Worm (Caenorhabditis elegans) whole organism, L4 larva: ENCODE results near the gene lips-1.

Source experiments
- F10B5.3 ChIP-seq: sonication (generic microtip); optimal IDR thresholded peaks from 2 replicates; lab custom pipeline; 2016; ENCODE audit warnings: mild to moderate bottlenecking, missing genetic modification characterization, missing compliant biosample characterization
- F26F4.8 ChIP-seq: fragments of 200-800 bp; sonication (Bioruptor generic); conservative IDR thresholded peaks from 2 replicates; pipeline ENCODE4 v1.3.6; 2022; ENCODE audit warnings: missing genetic modification characterization, missing compliant biosample characterization
- F37D6.2 ChIP-seq: sonication (generic microtip); optimal IDR thresholded peaks from 2 replicates; lab custom pipeline; 2016; ENCODE audit warnings: mild to moderate bottlenecking, missing genetic modification characterization, missing compliant biosample characterization
- R02D3.7 ChIP-seq: fragments of 150-350 bp; sonication (generic microtip); optimal IDR thresholded peaks from 3 replicates; lab custom pipeline; 2014; ENCODE audit warnings: missing biosample characterization, missing genetic modification characterization
- T26A8.4 ChIP-seq: fragments of 200-800 bp; sonication (Bioruptor generic); IDR thresholded peaks from 2 replicates; pipeline ENCODE4 v1.3.6; 2022; ENCODE audit warnings: missing genetic modification characterization, missing compliant biosample characterization
- Y105C5A.15 ChIP-seq: fragments of 200-800 bp; sonication (Bioruptor generic); IDR thresholded peaks from 2 replicates; pipeline ENCODE4 v1.3.6; 2022; ENCODE audit warnings: missing genetic modification characterization, missing compliant biosample characterization
- Y75B8A.6 ChIP-seq: fragments of 200-800 bp; sonication (Bioruptor generic); IDR thresholded peaks from 2 replicates; pipeline ENCODE4 v1.3.6; 2022; ENCODE audit warnings: missing genetic modification reagents, missing genetic modification characterization, missing compliant biosample characterization
- ZK337.2 ChIP-seq: fragments of 200-800 bp; sonication (Bioruptor generic); IDR thresholded peaks from 2 replicates; pipeline ENCODE4 v1.3.6; 2022; ENCODE audit warnings: missing genetic modification reagents, missing genetic modification characterization, missing compliant biosample characterization
- aha-1 ChIP-seq: fragments of 150-350 bp; peaks from one replicate; lab custom pipeline; 2014; ENCODE audit warnings: missing biosample characterization, missing genetic modification characterization
- aly-2 ChIP-seq: sonication (generic microtip); optimal IDR thresholded peaks from 2 replicates; lab custom pipeline; 2018; ENCODE audit warnings: missing biosample characterization, missing genetic modification characterization
- ceh-20 ChIP-seq: fragments of 200-800 bp; sonication (Bioruptor generic); IDR thresholded peaks from 2 replicates; pipeline ENCODE4 v1.3.6; 2022; ENCODE audit warnings: missing genetic modification reagents, missing genetic modification characterization, missing compliant biosample characterization
- ceh-62 ChIP-seq: sonication (generic microtip); optimal IDR thresholded peaks from 2 replicates; lab custom pipeline; 2017; ENCODE audit warnings: missing biosample characterization, missing genetic modification characterization
- daf-16 ChIP-seq, 3 experiments: sonication (generic microtip); optimal IDR thresholded peaks; 2 replicates each; lab custom pipeline; 2016 to 2017; ENCODE audit warnings: missing genetic modification characterization in 3 of 3, missing genetic modification reagents in 3 of 3, mild to moderate bottlenecking in 2 of 3, missing compliant biosample characterization in 2 of 3, missing biosample characterization in 1 of 3, moderate library complexity in 1 of 3
- daf-8 ChIP-seq: fragments of 200-800 bp; sonication (Bioruptor generic); IDR thresholded peaks from 2 replicates; pipeline ENCODE4 v1.3.6; 2022; ENCODE audit warnings: missing genetic modification characterization, missing compliant biosample characterization
- dmd-6 ChIP-seq: fragments of 200-800 bp; sonication (Bioruptor generic); IDR thresholded peaks from 2 replicates; pipeline ENCODE4 v1.3.6; 2022; ENCODE audit warnings: missing genetic modification reagents, missing genetic modification characterization, missing compliant biosample characterization
- dmd-8 ChIP-seq: fragments of 200-800 bp; sonication (Bioruptor generic); IDR thresholded peaks from 2 replicates; pipeline ENCODE4 v1.3.6; 2022; ENCODE audit warnings: missing genetic modification characterization, missing compliant biosample characterization
- dpl-1 ChIP-seq: fragments of 150-350 bp; optimal IDR thresholded peaks from 2 replicates; lab custom pipeline; 2014; ENCODE audit warnings: missing biosample characterization, missing genetic modification reagents, missing genetic modification characterization
- egl-43 ChIP-seq: fragments of 200-800 bp; sonication (Bioruptor generic); IDR thresholded peaks from 2 replicates; pipeline ENCODE4 v1.3.6; 2022; ENCODE audit warnings: missing genetic modification reagents, missing genetic modification characterization, missing compliant biosample characterization
- hif-1 ChIP-seq, 2 experiments: sonication (generic microtip); optimal IDR thresholded peaks; 2 replicates each; lab custom pipeline; 2016 to 2017; ENCODE audit warnings: missing compliant biosample characterization in 2 of 2, missing genetic modification characterization in 2 of 2, missing genetic modification reagents in 2 of 2, missing genotype in 2 of 2, mild to moderate bottlenecking in 1 of 2
- hlh-11 ChIP-seq: fragments of 200-800 bp; sonication (Bioruptor generic); optimal IDR thresholded peaks from 2 replicates; lab custom pipeline; 2018; ENCODE audit warnings: mild to moderate bottlenecking, missing genetic modification characterization, missing compliant biosample characterization
- jun-1 ChIP-seq: fragments of 150-350 bp; optimal IDR thresholded peaks from 2 replicates; lab custom pipeline; 2014; ENCODE audit warnings: missing biosample characterization, missing genetic modification reagents, missing genetic modification characterization
- lin-1 ChIP-seq: fragments of 200-800 bp; sonication (Bioruptor generic); IDR thresholded peaks from 2 replicates; pipeline ENCODE4 v1.3.6; 2022; ENCODE audit warnings: missing genetic modification reagents, missing genetic modification characterization, missing compliant biosample characterization
- lin-15B ChIP-seq: fragments of 150-350 bp; sonication (generic microtip); optimal IDR thresholded peaks from 3 replicates; lab custom pipeline; 2014; ENCODE audit warnings: missing biosample characterization, missing genetic modification characterization
- lin-38 ChIP-seq: fragments of 200-800 bp; sonication (Bioruptor generic); IDR thresholded peaks from 2 replicates; pipeline ENCODE4 v1.3.6; 2022; ENCODE audit warnings: missing genetic modification reagents, missing genetic modification characterization, missing compliant biosample characterization
- lsy-2 ChIP-seq, 2 experiments: fragments of 150-350 bp in 1 of 2; sonication (generic microtip) in 1 of 2; optimal IDR thresholded peaks; 2 replicates each; lab custom pipeline; 2014 to 2017; ENCODE audit warnings: missing biosample characterization in 2 of 2, missing genetic modification characterization in 2 of 2
- madf-5 ChIP-seq, 2 experiments: fragments of 200-800 bp; sonication (Bioruptor generic); IDR thresholded peaks; 2 replicates each; pipeline ENCODE4 v1.3.6; 2022; ENCODE audit warnings: missing compliant biosample characterization in 2 of 2, missing genetic modification characterization in 2 of 2
- mdl-1 ChIP-seq, 2 experiments: fragments of 150-350 bp in 1 of 2; sonication (generic microtip) in 1 of 2; optimal IDR thresholded peaks; 2 replicates each; lab custom pipeline; 2014 to 2017; ENCODE audit warnings: missing biosample characterization in 2 of 2, missing genetic modification characterization in 2 of 2
- mep-1 ChIP-seq: fragments of 150-350 bp; sonication (generic microtip); optimal IDR thresholded peaks from 3 replicates; lab custom pipeline; 2014; ENCODE audit warnings: missing biosample characterization, missing genetic modification characterization
- mes-2 ChIP-seq: sonication (generic microtip); optimal IDR thresholded peaks from 2 replicates; lab custom pipeline; 2016; ENCODE audit warnings: missing genotype, mild to moderate bottlenecking, missing genetic modification characterization, missing compliant biosample characterization; ENCODE audit not compliant: poor library complexity, severe bottlenecking
- nhr-102 ChIP-seq: sonication (generic microtip); optimal IDR thresholded peaks from 2 replicates; lab custom pipeline; 2016; ENCODE audit warnings: mild to moderate bottlenecking, missing genetic modification characterization, moderate library complexity, missing compliant biosample characterization
- nhr-48 ChIP-seq: sonication (generic microtip); optimal IDR thresholded peaks from 2 replicates; lab custom pipeline; 2016; ENCODE audit warnings: mild to moderate bottlenecking, missing genetic modification characterization, missing compliant biosample characterization
- nhr-77 ChIP-seq: fragments of 150-350 bp; optimal IDR thresholded peaks from 2 replicates; lab custom pipeline; 2014; ENCODE audit warnings: missing biosample characterization, missing genetic modification characterization
- pha-4 ChIP-seq, 2 experiments: fragments of 150-350 bp in 1 of 2; fragments of 200-800 bp in 1 of 2; sonication (Bioruptor generic) in 1 of 2; IDR thresholded peaks in 1 of 2; optimal IDR thresholded peaks in 1 of 2; 2 replicates each; pipeline versions ENCODE4 v1.3.6 to Lab custom; 2014 to 2022; ENCODE audit warnings: missing genetic modification characterization in 2 of 2, missing genetic modification reagents in 2 of 2, missing biosample characterization in 1 of 2, missing compliant biosample characterization in 1 of 2
- pqm-1 ChIP-seq: sonication (generic microtip); optimal IDR thresholded peaks from 2 replicates; lab custom pipeline; 2017; ENCODE audit warnings: missing biosample characterization, missing genetic modification characterization
- rbr-2 ChIP-seq: sonication (generic microtip); optimal IDR thresholded peaks from 2 replicates; lab custom pipeline; 2016; ENCODE audit warnings: missing genotype, missing genetic modification characterization, missing compliant biosample characterization
- snpc-1.2 ChIP-seq: fragments of 200-800 bp; sonication (Bioruptor generic); IDR thresholded peaks from 2 replicates; pipeline ENCODE4 v1.3.6; 2022; ENCODE audit warnings: missing genetic modification reagents, missing genetic modification characterization, missing compliant biosample characterization
- snpc-4 ChIP-seq: fragments of 150-350 bp; optimal IDR thresholded peaks from 2 replicates; lab custom pipeline; 2014; ENCODE audit warnings: missing biosample characterization, missing genetic modification characterization
- tag-97 ChIP-seq: fragments of 200-800 bp; sonication (Bioruptor generic); IDR thresholded peaks from 2 replicates; pipeline ENCODE4 v1.3.6; 2022; ENCODE audit warnings: missing genetic modification characterization, missing compliant biosample characterization
- tra-1 ChIP-seq: fragments of 200-800 bp; sonication (Bioruptor generic); IDR thresholded peaks from 2 replicates; pipeline ENCODE4 v1.3.6; 2022; ENCODE audit warnings: missing genetic modification reagents, missing genetic modification characterization, missing compliant biosample characterization
- unc-62 ChIP-seq, 3 experiments: fragments of 150-350 bp in 1 of 3; sonication (generic microtip); optimal IDR thresholded peaks in 2 of 3; peaks in 1 of 3; 1 replicate in 1 of 3; 2 replicates in 2 of 3; lab custom pipeline; 2014 to 2017; ENCODE audit warnings: missing biosample characterization in 3 of 3, missing genetic modification characterization in 3 of 3, missing genetic modification reagents in 3 of 3, missing genotype in 1 of 3
- zfp-3 ChIP-seq: fragments of 200-800 bp; sonication (Bioruptor generic); conservative IDR thresholded peaks from 2 replicates; pipeline ENCODE4 v1.3.6; 2022; ENCODE audit warnings: missing genetic modification reagents, missing genetic modification characterization, missing compliant biosample characterization
- ztf-11 ChIP-seq: fragments of 150-350 bp; optimal IDR thresholded peaks from 2 replicates; lab custom pipeline; 2014; ENCODE audit warnings: missing biosample characterization, missing genetic modification characterization
- ztf-7 ChIP-seq: fragments of 150-350 bp; optimal IDR thresholded peaks from 2 replicates; lab custom pipeline; 2014; ENCODE audit warnings: missing biosample characterization, missing genetic modification characterization

The lips-1 gene

DNA sequence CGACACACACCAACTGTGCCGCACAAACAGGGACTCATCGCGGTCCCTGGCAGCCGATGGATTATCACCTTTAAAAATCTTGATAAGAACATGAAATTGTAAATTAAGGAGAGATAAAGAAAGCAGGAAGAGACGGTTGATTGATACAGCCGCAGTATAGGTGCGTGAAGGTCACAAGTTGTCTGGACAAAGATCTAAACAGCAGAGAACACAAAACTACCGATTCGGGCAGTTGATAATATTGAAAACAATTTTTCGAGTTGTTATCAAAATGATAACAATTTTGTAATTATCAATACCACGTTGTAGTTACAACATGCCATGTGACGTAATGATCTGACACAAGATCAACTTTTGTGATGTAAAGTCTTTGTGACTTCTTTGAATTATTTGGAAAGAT, 8.2 kb downstream of the lips-1 start (continued):
- TF ChIP-seq daf-16 (GFP tag; optimal IDR thresholded peaks at IDR 0.05; lab: Kevin White, UChicago) (peak in 1 of 2 experiments; percentile 70), daf-16 (tag; optimal IDR thresholded peaks at IDR 0.05; lab: Kevin White, UChicago) (peak; percentile 99), R02D3.7 (no peak), mep-1 (tag; lab: Kevin White, UChicago) (peak; percentile 82), T26A8.4 (GFP tag; lab: Robert Waterston, UW) (peak; percentile 62; the same call in 1 of the 2 replicates), nhr-77 (peak; percentile 92), ztf-7 (peak; percentile 86), aha-1 (tag; lab: Kevin White, UChicago) (peak; percentile 94), ceh-20 (0 out of 2 replicates have a peak, but pooled peaks have one; percentile 43), mdl-1 (tag; optimal IDR thresholded peaks at IDR 0.05; lab: Kevin White, UChicago) (peak in 1 of 2 experiments; percentile 91), pha-4 (GFP tag; IDR thresholded peaks at IDR 0.05; lab: Robert Waterston, UW) (peak; percentile 51; the same call in 1 of the 2 replicates), pha-4 (tag; optimal IDR thresholded peaks at IDR 0.05; lab: Kevin White, UChicago) (no peak), lin-1 (GFP tag; lab: Robert Waterston, UW) (peak; percentile 78), jun-1 (tag; lab: Kevin White, UChicago) (peak; percentile 24), rbr-2 (tag; lab: Kevin White, UChicago) (peak; percentile 27), hif-1 (tag; optimal IDR thresholded peaks at IDR 0.05; lab: Kevin White, UChicago) (peak in 1 of 2 experiments; percentile 41), daf-8 (GFP tag; lab: Robert Waterston, UW) (no peak), lsy-2 (tag; optimal IDR thresholded peaks at IDR 0.05; lab: Kevin White, UChicago) (peak in 1 of 2 experiments; percentile 83), nhr-48 (tag; lab: Kevin White, UChicago) (peak; percentile 94)

DNA sequence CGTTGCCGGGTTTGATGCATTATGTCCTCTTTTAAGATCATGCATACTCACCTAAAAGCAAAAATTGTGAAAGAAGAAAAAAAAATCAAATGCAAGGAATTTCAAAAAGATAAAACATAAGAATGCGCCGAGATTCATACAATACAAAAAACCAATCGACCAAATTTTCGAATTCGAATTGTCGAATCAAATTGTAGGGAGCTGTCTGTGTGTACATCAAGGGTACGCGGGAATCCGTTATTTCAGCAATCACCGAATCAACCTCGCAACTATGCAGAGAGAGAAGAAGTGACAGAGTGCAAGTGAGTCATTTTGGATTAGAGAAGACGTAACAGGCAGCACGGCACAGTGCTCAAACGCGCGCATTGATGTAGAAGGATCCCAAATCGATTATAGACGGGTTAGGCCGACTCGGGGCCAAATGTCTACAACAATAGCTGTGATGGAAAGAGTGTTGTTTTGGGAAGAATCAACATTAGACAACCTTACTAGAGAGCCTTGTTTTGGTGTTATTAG, 10.8 kb downstream of the lips-1 start, which contains the start of gene sdz-19:
TSS of gene sdz-19 (minus strand) at position 51 of the 516 bp plus-strand sequence.
- TF ChIP-seq zfp-3 (GFP tag; lab: Robert Waterston, UW) = 0 out of 2 replicates have a peak, but pooled peaks have one; percentile 27
- 0 out of 4 replicates have a peak, but pooled peaks of 1 of the 2 experiments have one; percentile 6 for TF ChIP-seq madf-5 (GFP tag; IDR thresholded peaks at IDR 0.05; lab: Robert Waterston, UW)
- TF ChIP-seq nhr-77 = no peak
- no peak for TF ChIP-seq F37D6.2 (tag; lab: Kevin White, UChicago)
- no peak for TF ChIP-seq Y75B8A.6 (GFP tag; lab: Robert Waterston, UW)
- TF ChIP-seq snpc-1.2 = peak; percentile 15; the same call in 1 of the 2 replicates
- no peak for TF ChIP-seq mdl-1 (tag; optimal IDR thresholded peaks at IDR 0.05; lab: Kevin White, UChicago)
- no peak for TF ChIP-seq tag-97 (GFP tag; lab: Robert Waterston, UW)
- TF ChIP-seq Y105C5A.15 (GFP tag; lab: Robert Waterston, UW) = no peak
- no peak for TF ChIP-seq lin-15B (tag; lab: Kevin White, UChicago)
- TF ChIP-seq nhr-102 = peak; percentile 16
- no peak for TF ChIP-seq dmd-8
- no peak for TF ChIP-seq mes-2 (tag; lab: Kevin White, UChicago)
- peak in 1 of 2 experiments; percentile 68 for TF ChIP-seq unc-62 (GFP tag; optimal IDR thresholded peaks at IDR 0.05 in 1 of 2; lab: Kevin White, UChicago)
- TF ChIP-seq unc-62 (tag; optimal IDR thresholded peaks at IDR 0.05; lab: Kevin White, UChicago) = no peak
- TF ChIP-seq lin-38 (GFP tag; lab: Robert Waterston, UW) = no peak
- TF ChIP-seq dmd-6 (GFP tag; lab: Robert Waterston, UW) = 0 out of 2 replicates have a peak, but pooled peaks have one; percentile 10
- no peak for TF ChIP-seq aly-2 (tag; lab: Kevin White, UChicago)
- TF ChIP-seq egl-43 = no peak
- TF ChIP-seq T26A8.4 (GFP tag; lab: Robert Waterston, UW) = peak; percentile 34; the same call in 1 of the 2 replicates
- TF ChIP-seq ceh-62 (tag; lab: Kevin White, UChicago) = no peak
- TF ChIP-seq F10B5.3 (tag; lab: Kevin White, UChicago) = no peak
- no peak for TF ChIP-seq dpl-1
- no peak for TF ChIP-seq ZK337.2 (GFP tag; lab: Robert Waterston, UW)
- no peak for TF ChIP-seq hlh-11 (tag; lab: Kevin White, UChicago)
- no peak for TF ChIP-seq F26F4.8
- 0 out of 2 replicates have a peak, but pooled peaks have one; percentile 11 for TF ChIP-seq tra-1 (GFP tag; lab: Robert Waterston, UW)
- TF ChIP-seq pqm-1 = no peak
- no peak for TF ChIP-seq snpc-4 (tag; lab: Kevin White, UChicago)
- no peak for TF ChIP-seq ztf-11 (tag; lab: Kevin White, UChicago)
